Worm (Caenorhabditis elegans) whole organism, midembryonic: ENCODE data around the gene F08C6.18.

Experiments used
- T22C8.4 ChIP-seq: fragments of 200-800 bp; sonication (Bioruptor generic); IDR thresholded peaks from 2 replicates; pipeline ENCODE4 v1.3.6; 2022; ENCODE audit warnings: missing genetic modification characterization, missing compliant biosample characterization
- cog-1 ChIP-seq: sonication (generic microtip); optimal IDR thresholded peaks from 2 replicates; lab custom pipeline; 2016; ENCODE audit warnings: missing genetic modification characterization, missing compliant biosample characterization
- flt-1 ChIP-seq: fragments of 200-800 bp; sonication (Bioruptor generic); IDR thresholded peaks from 2 replicates; pipeline ENCODE4 v1.3.6; 2022; ENCODE audit warnings: missing genetic modification characterization, missing compliant biosample characterization
- klf-2 ChIP-seq: fragments of 200-800 bp; sonication (Bioruptor generic); conservative IDR thresholded peaks from 2 replicates; pipeline ENCODE4 v1.3.6; 2022; ENCODE audit warnings: missing genetic modification reagents, missing genetic modification characterization, missing compliant biosample characterization
- tab-1 ChIP-seq: fragments of 200-800 bp; sonication (Bioruptor generic); IDR thresholded peaks from 2 replicates; pipeline ENCODE4 v1.3.6; 2022; ENCODE audit warnings: missing genetic modification characterization, missing compliant biosample characterization
- ztf-23 ChIP-seq: fragments of 200-800 bp; sonication (Bioruptor generic); IDR thresholded peaks from 2 replicates; pipeline ENCODE4 v1.3.6; 2022; ENCODE audit warnings: missing genetic modification reagents, missing genetic modification characterization, missing compliant biosample characterization

DNA sequence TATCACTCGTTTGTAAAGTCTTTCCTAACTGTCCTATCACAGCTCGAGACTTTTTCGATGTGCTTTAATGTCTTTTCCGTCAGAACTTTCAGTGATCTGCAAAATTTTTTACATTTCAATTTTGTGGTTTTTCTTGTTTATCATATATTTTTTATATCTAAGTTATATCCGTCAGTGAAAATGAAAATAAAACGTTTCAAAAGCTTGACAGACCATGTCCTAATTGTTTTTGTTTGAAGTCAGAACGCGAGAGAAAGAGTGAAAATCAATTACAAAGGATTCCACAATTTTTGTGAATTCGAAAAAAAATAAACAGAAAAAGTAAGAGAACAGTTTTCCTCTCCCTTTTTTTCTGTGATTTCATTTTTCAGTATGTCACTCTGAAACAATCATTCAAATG lies 25.3 kb downstream of the F08C6.18 start, which contains the start of gene F46C8.1:
- TF ChIP-seq flt-1 (no peak), klf-2 (no peak), T22C8.4 (no peak), ztf-23 (no peak), cog-1 (tag; lab: Kevin White, UChicago) (no peak), tab-1 (GFP tag; lab: Robert Waterston, UW) (no peak)
